Worm (Caenorhabditis elegans): Measurements from ENCODE around the gene Y105C5B.8.

DNA sequence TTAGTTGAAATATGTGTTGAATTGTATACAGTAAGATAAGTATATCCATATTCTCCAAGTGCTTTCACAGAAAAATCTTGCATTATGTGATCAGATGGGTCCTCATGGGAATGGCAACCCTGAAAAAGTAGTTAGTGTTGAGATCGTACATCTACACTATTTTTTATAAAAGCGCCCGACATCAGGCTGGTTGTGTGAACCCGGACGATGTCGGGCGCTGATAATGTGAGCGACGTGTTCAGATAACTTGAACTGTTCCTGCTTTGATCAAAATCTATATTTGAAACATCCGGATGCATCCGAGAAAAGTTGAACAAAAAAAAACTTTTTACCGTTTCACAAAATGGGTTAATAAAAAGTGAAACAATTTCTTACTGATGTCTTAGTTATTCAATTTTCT, 11.6 kb downstream of the Y105C5B.8 start:
- TF ChIP-seq dao-5 (tag; optimal IDR thresholded peaks at IDR 0.05) (no peak), him-1 (tag; optimal IDR thresholded peaks at IDR 0.05) (no peak), W03F9.2 (tag; optimal IDR thresholded peaks at IDR 0.05) (no peak)
